Worm (Caenorhabditis elegans): ENCODE data around the gene srab-7.

ce11 chrV:3149910-3150428 lies 5.0 kb downstream of the srab-7 start:
- TF ChIP-seq unc-62 (GFP tag; optimal IDR thresholded peaks at IDR 0.05) = no peak
- no peak for TF ChIP-seq nhr-76 (tag; optimal IDR thresholded peaks at IDR 0.05)

Measured in whole organism, mixed stage, embryonic.